Worm (Caenorhabditis elegans) whole organism, L3 larva: ENCODE results near the gene nlp-36.

ENCODE experiments used
- R02D3.7 ChIP-seq: fragments of 150-350 bp; optimal IDR thresholded peaks from 2 replicates; lab custom pipeline; 2014; ENCODE audit warnings: missing biosample characterization, missing genetic modification characterization
- ZK546.5 ChIP-seq: sonication (generic microtip); optimal IDR thresholded peaks from 2 replicates; lab custom pipeline; 2017; ENCODE audit warnings: missing biosample characterization, missing genetic modification characterization
- aly-2 ChIP-seq: fragments of 150-350 bp; optimal IDR thresholded peaks from 2 replicates; lab custom pipeline; 2014; ENCODE audit warnings: missing biosample characterization, missing genetic modification characterization
- ama-1 ChIP-seq: fragments of 150-350 bp; optimal IDR thresholded peaks from 2 replicates; lab custom pipeline; 2018
- ceh-16 ChIP-seq: sonication (generic microtip); optimal IDR thresholded peaks from 2 replicates; lab custom pipeline; 2017; ENCODE audit warnings: missing biosample characterization, missing genetic modification characterization
- ceh-82 ChIP-seq: fragments of 150-350 bp; optimal IDR thresholded peaks from 2 replicates; lab custom pipeline; 2014; ENCODE audit warnings: missing biosample characterization, missing genetic modification characterization
- ceh-9 ChIP-seq: sonication (generic microtip); optimal IDR thresholded peaks from 2 replicates; lab custom pipeline; 2018; ENCODE audit warnings: missing biosample characterization, missing genetic modification characterization
- egl-5 ChIP-seq: fragments of 150-350 bp; optimal IDR thresholded peaks from 2 replicates; lab custom pipeline; 2017; ENCODE audit warnings: missing biosample characterization, missing genetic modification reagents, missing genetic modification characterization, inconsistent platforms
- elt-1 ChIP-seq: fragments of 150-350 bp; optimal IDR thresholded peaks from 2 replicates; lab custom pipeline; 2014; ENCODE audit warnings: missing biosample characterization, missing genetic modification characterization
- elt-2 ChIP-seq: sonication (generic microtip); optimal IDR thresholded peaks from 2 replicates; lab custom pipeline; 2016; ENCODE audit warnings: missing genetic modification reagents, mild to moderate bottlenecking, missing genetic modification characterization, missing compliant biosample characterization
- fkh-10 ChIP-seq: sonication (generic microtip); optimal IDR thresholded peaks from 2 replicates; lab custom pipeline; 2017; ENCODE audit warnings: missing biosample characterization, missing genetic modification reagents, missing genetic modification characterization
- fkh-2 ChIP-seq: fragments of 150-350 bp; optimal IDR thresholded peaks from 2 replicates; lab custom pipeline; 2014; ENCODE audit warnings: missing biosample characterization, missing genetic modification reagents, missing genetic modification characterization
- hmg-11 ChIP-seq: sonication (generic microtip); optimal IDR thresholded peaks from 2 replicates; lab custom pipeline; 2016; ENCODE audit warnings: missing genetic modification characterization, missing compliant biosample characterization
- jun-1 ChIP-seq: fragments of 150-350 bp; optimal IDR thresholded peaks from 2 replicates; lab custom pipeline; 2014; ENCODE audit warnings: missing biosample characterization, missing genetic modification reagents, missing genetic modification characterization
- lin-39 ChIP-seq: fragments of 150-350 bp; optimal IDR thresholded peaks from 2 replicates; lab custom pipeline; 2018; ENCODE audit warnings: missing biosample characterization, missing genetic modification reagents, missing genetic modification characterization
- mdl-1 ChIP-seq: fragments of 150-350 bp; optimal IDR thresholded peaks from 2 replicates; lab custom pipeline; 2014; ENCODE audit warnings: missing biosample characterization, missing genetic modification characterization
- mml-1 ChIP-seq: fragments of 150-350 bp; sonication (generic microtip); optimal IDR thresholded peaks from 3 replicates; lab custom pipeline; 2014; ENCODE audit warnings: missing biosample characterization, missing genetic modification characterization
- nfya-1 ChIP-seq: sonication (generic microtip); optimal IDR thresholded peaks from 2 replicates; lab custom pipeline; 2017; ENCODE audit warnings: missing genetic modification characterization, mild to moderate bottlenecking, missing compliant biosample characterization, antibody characterized with exemption, moderate library complexity; ENCODE audit not compliant: insufficient read depth
- nhr-11 ChIP-seq: fragments of 150-350 bp; optimal IDR thresholded peaks from 2 replicates; lab custom pipeline; 2014; ENCODE audit warnings: missing biosample characterization, missing genetic modification characterization
- nhr-12 ChIP-seq: fragments of 150-350 bp; optimal IDR thresholded peaks from 2 replicates; lab custom pipeline; 2014; ENCODE audit warnings: missing biosample characterization, missing genetic modification characterization
- nhr-23 ChIP-seq: fragments of 150-350 bp; optimal IDR thresholded peaks from 2 replicates; lab custom pipeline; 2014; ENCODE audit warnings: missing biosample characterization, missing genetic modification reagents, missing genetic modification characterization
- nhr-237 ChIP-seq: fragments of 150-350 bp; optimal IDR thresholded peaks from 2 replicates; lab custom pipeline; 2014; ENCODE audit warnings: missing biosample characterization, missing genetic modification characterization
- nhr-28 ChIP-seq: fragments of 150-350 bp; optimal IDR thresholded peaks from 2 replicates; lab custom pipeline; 2014; ENCODE audit warnings: missing biosample characterization, missing genetic modification characterization
- nhr-43 ChIP-seq: sonication (generic microtip); optimal IDR thresholded peaks from 2 replicates; lab custom pipeline; 2016; ENCODE audit warnings: mild to moderate bottlenecking, missing genetic modification characterization, missing compliant biosample characterization; ENCODE audit not compliant: poor library complexity, severe bottlenecking
- nhr-76 ChIP-seq: fragments of 150-350 bp; sonication (generic microtip); optimal IDR thresholded peaks from 5 replicates; lab custom pipeline; 2014; ENCODE audit warnings: missing biosample characterization, missing genetic modification characterization
- nhr-77 ChIP-seq: fragments of 150-350 bp; optimal IDR thresholded peaks from 2 replicates; lab custom pipeline; 2014; ENCODE audit warnings: missing biosample characterization, missing genetic modification characterization
- pha-4 ChIP-seq: fragments of 150-350 bp; optimal IDR thresholded peaks from 2 replicates; lab custom pipeline; 2014; ENCODE audit warnings: missing biosample characterization, missing genetic modification reagents, missing genetic modification characterization
- pqm-1 ChIP-seq: fragments of 150-350 bp; optimal IDR thresholded peaks from 2 replicates; lab custom pipeline; 2017; ENCODE audit warnings: missing biosample characterization, missing genetic modification characterization, inconsistent platforms
- skn-1 ChIP-seq: fragments of 150-350 bp; optimal IDR thresholded peaks from 2 replicates; lab custom pipeline; 2014; ENCODE audit warnings: missing biosample characterization, missing genetic modification characterization
- snpc-4 ChIP-seq: fragments of 150-350 bp; optimal IDR thresholded peaks from 2 replicates; lab custom pipeline; 2014; ENCODE audit warnings: missing biosample characterization, missing genetic modification characterization
- unc-39 ChIP-seq: sonication (generic microtip); optimal IDR thresholded peaks from 4 replicates; lab custom pipeline; 2017; ENCODE audit warnings: missing biosample characterization, missing genetic modification characterization
- unc-62 ChIP-seq: fragments of 150-350 bp; sonication (generic microtip); optimal IDR thresholded peaks from 4 replicates; lab custom pipeline; 2014; ENCODE audit warnings: missing biosample characterization, missing genetic modification reagents, missing genetic modification characterization
- ztf-11 ChIP-seq: fragments of 150-350 bp; optimal IDR thresholded peaks from 2 replicates; lab custom pipeline; 2014; ENCODE audit warnings: missing biosample characterization, missing genetic modification characterization
- ztf-4 ChIP-seq: fragments of 150-350 bp; optimal IDR thresholded peaks from 2 replicates; lab custom pipeline; 2014; ENCODE audit warnings: missing biosample characterization, missing genetic modification characterization

Gene nlp-36

DNA sequence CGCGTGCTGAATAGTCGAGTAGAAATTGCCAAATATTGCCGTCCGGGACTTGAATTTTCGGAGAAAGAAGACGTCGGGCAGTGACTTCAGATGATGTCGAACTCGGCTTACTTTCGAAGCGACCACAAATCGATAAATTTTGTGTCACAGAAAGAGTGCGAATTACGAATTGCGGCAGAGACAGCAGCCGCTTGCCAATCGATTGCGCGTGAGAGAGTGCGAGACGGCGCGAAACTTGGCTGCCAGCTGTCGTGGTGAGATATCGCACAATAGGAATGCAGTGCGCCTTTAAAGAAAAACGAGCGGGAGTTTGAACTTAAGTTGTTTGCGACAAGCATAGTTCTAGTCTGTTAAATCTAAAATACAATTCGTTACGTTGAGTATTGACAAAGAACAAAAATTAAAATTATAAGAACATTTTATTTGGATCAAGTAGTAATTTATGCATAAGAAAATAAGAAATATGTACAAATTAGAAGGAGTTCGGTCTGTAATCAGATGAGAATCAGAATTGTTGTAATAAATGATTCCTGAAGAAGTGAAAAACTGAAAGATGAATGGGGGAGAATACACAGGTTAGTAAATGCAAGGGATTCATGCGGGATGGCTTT is 45.0 kb upstream of the nlp-36 start, which contains the start of gene pir-2 (continued):
- TF ChIP-seq elt-2 (tag; lab: Kevin White, UChicago) = peak; percentile 48
- no peak for TF ChIP-seq nhr-237 (tag; lab: Kevin White, UChicago)
- no peak for TF ChIP-seq aly-2 (tag; lab: Kevin White, UChicago)
- no peak for TF ChIP-seq nhr-76 (tag; lab: Kevin White, UChicago)
- TF ChIP-seq nhr-12 (tag; lab: Kevin White, UChicago) = no peak
- peak; percentile 92 for TF ChIP-seq pha-4 (tag; lab: Kevin White, UChicago)
- TF ChIP-seq ceh-82 (tag; lab: Kevin White, UChicago) = peak; percentile 14
- TF ChIP-seq jun-1 = peak; percentile 20
- TF ChIP-seq ceh-16 (tag; lab: Kevin White, UChicago) = no peak
- TF ChIP-seq elt-1 = peak; percentile 25
- TF ChIP-seq lin-39 (tag; lab: Kevin White, UChicago) = peak; percentile 95
- TF ChIP-seq hmg-11 (tag; lab: Kevin White, UChicago) = peak; percentile 67
- peak; percentile 50 for TF ChIP-seq skn-1 (tag; lab: Kevin White, UChicago)
- no peak for TF ChIP-seq ceh-9 (tag; lab: Kevin White, UChicago)

ce11 chrIII:9449351-9449750 is 39.2 kb upstream of the nlp-36 start:
- peak; percentile 11 for TF ChIP-seq snpc-4 (tag; lab: Kevin White, UChicago)

- TF ChIP-seq ceh-16 (tag; lab: Kevin White, UChicago) = no peak
- TF ChIP-seq nfya-1 = no peak
- TF ChIP-seq aly-2 (tag; lab: Kevin White, UChicago) = no peak
- TF ChIP-seq ztf-4 = no peak
- TF ChIP-seq ztf-11 = no peak
- no peak for TF ChIP-seq unc-39 (tag; lab: Kevin White, UChicago)
- TF ChIP-seq nhr-28 = no peak
- TF ChIP-seq jun-1 = no peak
Measured at ce11 chrIII:9449831-9450230, 38.7 kb upstream of the nlp-36 start, which contains the start of gene F54C8.6. TSS of gene F54C8.6 (minus strand) at chrIII:9449931.

- TF ChIP-seq pqm-1 (tag; lab: Kevin White, UChicago) (peak; percentile 39), nhr-77 (tag; lab: Kevin White, UChicago) (no peak), nfya-1 (peak; percentile 24), nhr-76 (tag; lab: Kevin White, UChicago) (no peak), pha-4 (tag; lab: Kevin White, UChicago) (no peak), fkh-2 (tag; lab: Kevin White, UChicago) (no peak), lin-39 (tag; lab: Kevin White, UChicago) (peak; percentile 80), nhr-11 (tag; lab: Kevin White, UChicago) (no peak), mml-1 (tag; lab: Kevin White, UChicago) (no peak), ceh-82 (tag; lab: Kevin White, UChicago) (no peak), egl-5 (tag; lab: Kevin White, UChicago) (peak; percentile 6), nhr-23 (tag; lab: Kevin White, UChicago) (peak; percentile 14), ama-1 (lab: Kevin White, UChicago) (no peak), fkh-10 (no peak)
- TF ChIP-seq, all 47 proteins: peak for 5
Measured at ce11 chrIII:9450933-9451332, 37.6 kb upstream of the nlp-36 start.

DNA sequence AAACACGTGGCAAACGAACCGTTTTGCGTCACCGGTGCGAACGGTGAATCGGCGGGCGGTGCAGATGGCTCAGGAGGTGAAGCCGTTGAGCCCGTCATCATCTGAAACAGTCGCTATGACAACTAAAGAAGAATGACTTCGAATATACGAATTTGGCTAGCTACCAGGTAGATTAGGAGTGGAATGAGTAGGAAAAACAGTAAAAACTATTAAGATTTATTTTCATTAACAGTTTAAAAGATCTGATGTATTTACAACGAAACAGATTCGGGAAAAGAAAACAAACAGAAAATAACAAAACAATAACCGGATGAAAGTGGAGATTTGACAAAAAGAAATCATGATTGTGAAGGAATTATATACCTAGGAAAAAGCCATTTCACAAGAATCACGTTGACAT is 34.6 kb upstream of the nlp-36 start, which contains the start of gene F54C8.7:
TSS of gene F54C8.7 (minus strand) at position 101 of the 400 bp plus-strand sequence.
- TF ChIP-seq unc-62 (GFP tag; lab: Kevin White, UChicago) (no peak), R02D3.7 (no peak), mdl-1 (no peak), lin-39 (tag; lab: Kevin White, UChicago) (no peak), fkh-10 (no peak), nhr-43 (tag; lab: Kevin White, UChicago) (no peak), nhr-23 (tag; lab: Kevin White, UChicago) (no peak), nhr-28 (no peak), ZK546.5 (no peak)
